Fruit fly (Drosophila melanogaster) whole organism, embryonic: Measurements from ENCODE around the gene CG43694.
A peak's percentile ranks its signal among the peaks of the same experiment; 100 is the strongest.

ENCODE experiments used
- Blimp-1 ChIP-seq: fragments of 200-800 bp; sonication (Bioruptor generic); optimal IDR thresholded peaks from 3 replicates; lab custom pipeline; 2018; ENCODE audit warnings: missing biosample characterization, missing genetic modification characterization, mild to moderate bottlenecking, moderate library complexity, missing genetic modification reagents
- CG10431 ChIP-seq: fragments of 200-800 bp; sonication (Bioruptor generic); optimal IDR thresholded peaks from 3 replicates; lab custom pipeline; 2018; ENCODE audit warnings: missing biosample characterization, mild to moderate bottlenecking, missing genetic modification characterization
- CG10979 ChIP-seq: fragments of 200-800 bp; sonication (Bioruptor generic); optimal IDR thresholded peaks from 2 replicates; lab custom pipeline; 2018; ENCODE audit warnings: missing biosample characterization, mild to moderate bottlenecking, missing genetic modification characterization, moderate library complexity
- CG11093 ChIP-seq: fragments of 200-800 bp; sonication (Bioruptor generic); IDR thresholded peaks from 3 replicates; pipeline ENCODE4 v1.3.6; 2022; ENCODE audit warnings: missing biosample characterization, missing genetic modification characterization
- CG11560 ChIP-seq: fragments of 200-800 bp; sonication (Bioruptor generic); IDR thresholded peaks from 3 replicates; pipeline ENCODE4 v1.3.6; 2022; ENCODE audit warnings: missing biosample characterization, missing genetic modification characterization
- CG12071 ChIP-seq: fragments of 200-800 bp; sonication (Bioruptor generic); optimal IDR thresholded peaks from 3 replicates; lab custom pipeline; 2018; ENCODE audit warnings: missing biosample characterization, mild to moderate bottlenecking, missing genetic modification characterization
- CG2875 ChIP-seq: fragments of 200-800 bp; sonication (Bioruptor generic); optimal IDR thresholded peaks from 2 replicates; lab custom pipeline; 2017; ENCODE audit warnings: missing biosample characterization, mild to moderate bottlenecking, missing genetic modification characterization, missing genetic modification reagents
- CG31441 ChIP-seq: fragments of 200-800 bp; sonication (Bioruptor generic); IDR thresholded peaks from 2 replicates; pipeline ENCODE4 v1.3.6; 2022; ENCODE audit warnings: missing biosample characterization, missing genetic modification characterization
- CG4360 ChIP-seq: fragments of 200-800 bp; sonication (Bioruptor generic); IDR thresholded peaks from 2 replicates; pipeline ENCODE4 v1.3.6; 2022; ENCODE audit warnings: missing biosample characterization, missing genetic modification characterization
- CG43689 ChIP-seq: fragments of 200-800 bp; sonication (Bioruptor generic); IDR thresholded peaks from 2 replicates; pipeline ENCODE4 v1.3.6; 2022; ENCODE audit warnings: missing biosample characterization, missing genetic modification characterization
- CG4424 ChIP-seq: fragments of 200-800 bp; sonication (Bioruptor generic); optimal IDR thresholded peaks from 3 replicates; lab custom pipeline; 2016; ENCODE audit warnings: missing biosample characterization, missing genetic modification characterization
- CG4820 ChIP-seq: fragments of 200-800 bp; sonication (Bioruptor generic); optimal IDR thresholded peaks from 3 replicates; lab custom pipeline; 2016; ENCODE audit warnings: missing biosample characterization, missing genetic modification characterization
- CG6765 ChIP-seq: fragments of 200-800 bp; sonication (Bioruptor generic); optimal IDR thresholded peaks from 3 replicates; lab custom pipeline; 2017; ENCODE audit warnings: missing biosample characterization, mild to moderate bottlenecking, missing genetic modification characterization
- CG7745 ChIP-seq: fragments of 200-800 bp; sonication (Bioruptor generic); optimal IDR thresholded peaks from 2 replicates; lab custom pipeline; 2018; ENCODE audit warnings: missing biosample characterization, mild to moderate bottlenecking, missing genetic modification characterization, moderate library complexity
- CG7987 ChIP-seq: fragments of 200-800 bp; sonication (Bioruptor generic); optimal IDR thresholded peaks from 2 replicates; lab custom pipeline; 2018; ENCODE audit warnings: missing biosample characterization, mild to moderate bottlenecking, missing genetic modification characterization, moderate library complexity
- CG8478 ChIP-seq: fragments of >200 bp; optimal IDR thresholded peaks from 2 replicates; lab custom pipeline; 2018
- CG9609 ChIP-seq: fragments of 200-800 bp; sonication (Bioruptor generic); optimal IDR thresholded peaks from 3 replicates; lab custom pipeline; 2016; ENCODE audit warnings: missing biosample characterization, missing genetic modification characterization
- CTCF ChIP-seq: fragments of 200-800 bp; sonication (Bioruptor generic); optimal IDR thresholded peaks from 2 replicates; lab custom pipeline; 2017; ENCODE audit warnings: missing biosample characterization, mild to moderate bottlenecking, missing genetic modification characterization, moderate library complexity
- Camta ChIP-seq: fragments of 200-800 bp; sonication (Bioruptor generic); optimal IDR thresholded peaks from 2 replicates; lab custom pipeline; 2016; ENCODE audit warnings: missing biosample characterization, missing genetic modification characterization
- CoRest ChIP-seq: fragments of 200-800 bp; sonication (Bioruptor generic); optimal IDR thresholded peaks from 3 replicates; lab custom pipeline; 2018; ENCODE audit warnings: missing biosample characterization, mild to moderate bottlenecking, missing genetic modification characterization, moderate library complexity
- D ChIP-seq, 2 experiments: fragments of 200-800 bp in 1 of 2; fragments of >200 bp in 1 of 2; sonication (Bioruptor generic) in 1 of 2; optimal IDR thresholded peaks; 2 replicates in 1 of 2; 3 replicates in 1 of 2; lab custom pipeline; 2017; ENCODE audit warnings: mild to moderate bottlenecking in 1 of 2, missing biosample characterization in 1 of 2, missing genetic modification characterization in 1 of 2, missing genetic modification reagents in 1 of 2
- ERR ChIP-seq: fragments of 200-800 bp; sonication (Bioruptor generic); optimal IDR thresholded peaks from 2 replicates; lab custom pipeline; 2016; ENCODE audit warnings: missing biosample characterization, missing genetic modification characterization
- Gug ChIP-seq: fragments of 200-800 bp; sonication (Bioruptor generic); IDR thresholded peaks from 4 replicates; pipeline ENCODE4 v1.3.6; 2022; ENCODE audit warnings: missing biosample characterization, missing genetic modification characterization
- H15 ChIP-seq: fragments of 200-800 bp; sonication (Bioruptor generic); IDR thresholded peaks from 3 replicates; pipeline ENCODE4 v1.3.6; 2022; ENCODE audit warnings: missing biosample characterization, missing genetic modification characterization
- HHEX ChIP-seq: fragments of 200-800 bp; sonication (Bioruptor generic); optimal IDR thresholded peaks from 3 replicates; lab custom pipeline; 2017; ENCODE audit warnings: missing biosample characterization, mild to moderate bottlenecking, missing genetic modification characterization, missing genetic modification reagents
- Hr3 ChIP-seq: fragments of 200-800 bp; sonication (Bioruptor generic); optimal IDR thresholded peaks from 3 replicates; lab custom pipeline; 2016; ENCODE audit warnings: missing biosample characterization, missing genetic modification characterization
- MTF-1 ChIP-seq: fragments of 200-800 bp; sonication (Bioruptor generic); optimal IDR thresholded peaks from 2 replicates; lab custom pipeline; 2018; ENCODE audit warnings: missing biosample characterization, mild to moderate bottlenecking, missing genetic modification characterization, borderline replicate concordance
- Med ChIP-seq: fragments of 200-800 bp; sonication (Bioruptor generic); peaks from one replicate; lab custom pipeline; 2016; ENCODE audit warnings: missing biosample characterization, missing genetic modification characterization, mild to moderate bottlenecking, inconsistent platforms, moderate library complexity
- ab ChIP-seq: fragments of 200-800 bp; sonication (Bioruptor generic); optimal IDR thresholded peaks from 2 replicates; lab custom pipeline; 2016; ENCODE audit warnings: missing biosample characterization, missing genetic modification characterization
- ash1 ChIP-seq: fragments of 200-800 bp; sonication (Bioruptor generic); optimal IDR thresholded peaks from 2 replicates; lab custom pipeline; 2018; ENCODE audit warnings: missing biosample characterization, mild to moderate bottlenecking, missing genetic modification characterization
- bowl ChIP-seq: fragments of 200-800 bp; sonication (Bioruptor generic); IDR thresholded peaks from 2 replicates; pipeline ENCODE4 v1.3.6; 2022; ENCODE audit warnings: missing biosample characterization, missing genetic modification characterization
- bsh ChIP-seq, 2 experiments: fragments of 200-800 bp; sonication (Bioruptor generic); optimal IDR thresholded peaks; 2 replicates each; lab custom pipeline; 2017 to 2018; ENCODE audit warnings: mild to moderate bottlenecking in 2 of 2, missing biosample characterization in 2 of 2, missing genetic modification characterization in 2 of 2, moderate library complexity in 1 of 2
- caup ChIP-seq: fragments of 200-800 bp; sonication (Bioruptor generic); optimal IDR thresholded peaks from 3 replicates; lab custom pipeline; 2017; ENCODE audit warnings: missing biosample characterization, mild to moderate bottlenecking, missing genetic modification characterization, moderate library complexity; ENCODE audit not compliant: severe bottlenecking
- dmrt11E ChIP-seq: fragments of 200-800 bp; sonication (Bioruptor generic); optimal IDR thresholded peaks from 3 replicates; lab custom pipeline; 2018; ENCODE audit warnings: missing biosample characterization, mild to moderate bottlenecking, missing genetic modification characterization, moderate library complexity
- dmrt99B ChIP-seq: fragments of 200-800 bp; sonication (Bioruptor generic); optimal IDR thresholded peaks from 2 replicates; lab custom pipeline; 2018; ENCODE audit warnings: missing biosample characterization, mild to moderate bottlenecking, missing genetic modification characterization, moderate library complexity
- gce ChIP-seq: fragments of 200-800 bp; sonication (Bioruptor generic); IDR thresholded peaks from 3 replicates; pipeline ENCODE4 v1.3.6; 2022; ENCODE audit warnings: missing biosample characterization, missing genetic modification characterization
- lab ChIP-seq: fragments of 200-800 bp; sonication (Bioruptor generic); optimal IDR thresholded peaks from 3 replicates; lab custom pipeline; 2017; ENCODE audit warnings: missing biosample characterization, missing genetic modification characterization, mild to moderate bottlenecking, moderate library complexity, missing genetic modification reagents
- lov ChIP-seq, 2 experiments: fragments of 200-800 bp in 1 of 2; fragments of >200 bp in 1 of 2; sonication (Bioruptor generic) in 1 of 2; IDR thresholded peaks in 1 of 2; optimal IDR thresholded peaks in 1 of 2; 2 replicates in 1 of 2; 3 replicates in 1 of 2; pipeline versions ENCODE4 v1.3.6 to Lab custom; 2017 to 2022; ENCODE audit warnings: missing biosample characterization in 1 of 2, missing genetic modification characterization in 1 of 2
- nau ChIP-seq: fragments of 200-800 bp; sonication (Bioruptor generic); optimal IDR thresholded peaks from 3 replicates; lab custom pipeline; 2017; ENCODE audit warnings: missing biosample characterization, mild to moderate bottlenecking, missing genetic modification characterization, missing genetic modification reagents
- org-1 ChIP-seq: fragments of 200-800 bp; sonication (Bioruptor generic); optimal IDR thresholded peaks from 2 replicates; lab custom pipeline; 2017; ENCODE audit warnings: missing biosample characterization, missing genetic modification characterization
- pan ChIP-seq, 4 experiments: fragments of >200 bp in 3 of 4; fragments of 200-800 bp in 1 of 4; sonication (Bioruptor generic) in 1 of 4; optimal IDR thresholded peaks in 3 of 4; IDR thresholded peaks in 1 of 4; 2 replicates each; pipeline versions ENCODE4 v1.3.6 to Lab custom; 2017 to 2022; ENCODE audit warnings: missing biosample characterization in 2 of 4, missing genetic modification characterization in 2 of 4, mixed read lengths in 1 of 4
- prd ChIP-seq, 3 experiments: fragments of >200 bp in 2 of 3; fragments of 200-800 bp in 1 of 3; sonication (Bioruptor generic) in 1 of 3; optimal IDR thresholded peaks in 2 of 3; IDR thresholded peaks in 1 of 3; 2 replicates in 2 of 3; 3 replicates in 1 of 3; pipeline versions ENCODE4 v1.3.6 to Lab custom; 2017 to 2022; ENCODE audit warnings: missing biosample characterization in 1 of 3, missing genetic modification characterization in 1 of 3
- sima ChIP-seq: fragments of 200-800 bp; sonication (Bioruptor generic); optimal IDR thresholded peaks from 2 replicates; lab custom pipeline; 2016; ENCODE audit warnings: missing biosample characterization, missing genetic modification characterization
- sr ChIP-seq: fragments of 200-800 bp; sonication (Bioruptor generic); IDR thresholded peaks from 3 replicates; pipeline ENCODE4 v1.3.6; 2022; ENCODE audit warnings: missing biosample characterization, missing genetic modification characterization
- tio ChIP-seq: fragments of 200-800 bp; sonication (Bioruptor generic); optimal IDR thresholded peaks from 2 replicates; lab custom pipeline; 2017; ENCODE audit warnings: missing biosample characterization, missing genetic modification characterization, inconsistent platforms
- unpg ChIP-seq: fragments of 200-800 bp; sonication (Bioruptor generic); optimal IDR thresholded peaks from 3 replicates; lab custom pipeline; 2018; ENCODE audit warnings: missing biosample characterization, mild to moderate bottlenecking, missing genetic modification characterization, moderate library complexity
- wdn ChIP-seq: fragments of 200-800 bp; sonication (Bioruptor generic); IDR thresholded peaks from 2 replicates; pipeline ENCODE4 v1.3.6; 2022; ENCODE audit warnings: missing biosample characterization, missing genetic modification characterization
- yki ChIP-seq: fragments of >200 bp; optimal IDR thresholded peaks from 3 replicates; lab custom pipeline; 2018

CG43694 gene

dm6 chr3R:23445249-23445916, 19.6 kb upstream of the CG43694 start (continued):
- TF ChIP-seq CG31441 (GFP tag; lab: Robert Waterston, UW) (peak; percentile 40; the same call in 1 of the 2 replicates), CG4424 (GFP tag; lab: Kevin White, UChicago) (no peak), bowl (peak; percentile 43; the same call in 1 of the 2 replicates), bsh (GFP tag; optimal IDR thresholded peaks at IDR 0.05; lab: Kevin White, UChicago) (peak in 1 of 2 experiments; percentile 49), unpg (peak; percentile 31), CG43689 (GFP tag; lab: Robert Waterston, UW) (peak; percentile 67), HHEX (GFP tag; lab: Kevin White, UChicago) (peak; percentile 45), CG10979 (no peak), CG8478 (lab: Kevin White, UChicago) (no peak), H15 (GFP tag; lab: Robert Waterston, UW) (0 out of 3 replicates have a peak, but pooled peaks have one; percentile 11), yki (lab: Kevin White, UChicago) (no peak), Blimp-1 (GFP tag; lab: Kevin White, UChicago) (peak; percentile 22), lab (GFP tag; lab: Kevin White, UChicago) (peak; percentile 52), CG4360 (GFP tag; lab: Robert Waterston, UW) (no peak), CG4820 (GFP tag; lab: Kevin White, UChicago) (no peak), CG6765 (no peak), CG11093 (GFP tag; lab: Robert Waterston, UW) (peak; percentile 7; the same call in 1 of the 3 replicates), CG9609 (no peak), dmrt99B (peak; percentile 26), Gug (GFP tag; lab: Robert Waterston, UW) (no peak), CoRest (tag; lab: Kevin White, UChicago) (no peak), caup (GFP tag; lab: Kevin White, UChicago) (peak; percentile 24), prd (optimal IDR thresholded peaks at IDR 0.05; lab: Kevin White, UChicago) (no peak), prd (GFP tag; IDR thresholded peaks at IDR 0.05; lab: Robert Waterston, UW) (no peak), MTF-1 (GFP tag; lab: Kevin White, UChicago) (peak; percentile 39), tio (peak; percentile 26), nau (GFP tag; lab: Kevin White, UChicago) (peak; percentile 19), CG7987 (GFP tag; lab: Kevin White, UChicago) (peak; percentile 41), gce (no peak), Med (GFP tag; lab: Kevin White, UChicago) (no peak), lov (optimal IDR thresholded peaks at IDR 0.05; lab: Kevin White, UChicago) (no peak), lov (GFP tag; IDR thresholded peaks at IDR 0.05; lab: Robert Waterston, UW) (0 out of 3 replicates have a peak, but pooled peaks have one; percentile 38), CTCF (no peak), CG2875 (peak; percentile 54), ash1 (GFP tag; lab: Kevin White, UChicago) (no peak), sima (GFP tag; lab: Kevin White, UChicago) (no peak), CG11560 (tag; lab: Robert Waterston, UW) (no peak), CG7745 (tag; lab: Kevin White, UChicago) (no peak), CG12071 (GFP tag; lab: Kevin White, UChicago) (peak; percentile 28), sr (peak; percentile 49; the same call in 1 of the 3 replicates), Camta (peak; percentile 31), D (optimal IDR thresholded peaks at IDR 0.05; lab: Kevin White, UChicago) (no peak), D (GFP tag; optimal IDR thresholded peaks at IDR 0.05; lab: Kevin White, UChicago) (peak; percentile 48), ERR (GFP tag; lab: Kevin White, UChicago) (no peak), CG10431 (GFP tag; lab: Kevin White, UChicago) (peak; percentile 1), Hr3 (no peak), org-1 (GFP tag; lab: Kevin White, UChicago) (peak; percentile 45), pan (optimal IDR thresholded peaks at IDR 0.05; lab: Kevin White, UChicago) (no peak), pan (GFP tag; optimal IDR thresholded peaks at IDR 0.05 in 1 of 2, IDR thresholded peaks at IDR 0.05 in 1 of 2) (peak in 1 of 2 experiments; percentile 45), dmrt11E (tag; lab: Kevin White, UChicago) (peak; percentile 6), ab (no peak), wdn (GFP tag; lab: Robert Waterston, UW) (no peak)
